Fruit fly (Drosophila melanogaster) whole organism, pupa: ENCODE results near the gene CG9119.

Experiments
- CG12605 ChIP-seq: fragments of 200-800 bp; sonication (Bioruptor generic); IDR thresholded peaks from 2 replicates; pipeline ENCODE4 v1.3.6; 2022; ENCODE audit warnings: missing biosample characterization, missing genetic modification characterization
- CG4496 ChIP-seq: fragments of 200-800 bp; sonication (Bioruptor generic); IDR thresholded peaks from 3 replicates; pipeline ENCODE4 v1.3.6; 2022; ENCODE audit warnings: missing biosample characterization, missing genetic modification characterization
- CG9948 ChIP-seq: fragments of 200-800 bp; sonication (Bioruptor generic); optimal IDR thresholded peaks from 2 replicates; lab custom pipeline; 2018; ENCODE audit warnings: missing biosample characterization, mild to moderate bottlenecking, missing genetic modification characterization, moderate library complexity
- EcR ChIP-seq: fragments of 200-800 bp; sonication (Bioruptor generic); optimal IDR thresholded peaks from 3 replicates; lab custom pipeline; 2019; ENCODE audit warnings: missing biosample characterization, missing genetic modification characterization, mild to moderate bottlenecking, moderate library complexity, missing genetic modification reagents
- gl ChIP-seq: fragments of 200-800 bp; sonication (Bioruptor generic); optimal IDR thresholded peaks from 2 replicates; lab custom pipeline; 2018; ENCODE audit warnings: missing biosample characterization, mild to moderate bottlenecking, missing genetic modification characterization

DNA sequence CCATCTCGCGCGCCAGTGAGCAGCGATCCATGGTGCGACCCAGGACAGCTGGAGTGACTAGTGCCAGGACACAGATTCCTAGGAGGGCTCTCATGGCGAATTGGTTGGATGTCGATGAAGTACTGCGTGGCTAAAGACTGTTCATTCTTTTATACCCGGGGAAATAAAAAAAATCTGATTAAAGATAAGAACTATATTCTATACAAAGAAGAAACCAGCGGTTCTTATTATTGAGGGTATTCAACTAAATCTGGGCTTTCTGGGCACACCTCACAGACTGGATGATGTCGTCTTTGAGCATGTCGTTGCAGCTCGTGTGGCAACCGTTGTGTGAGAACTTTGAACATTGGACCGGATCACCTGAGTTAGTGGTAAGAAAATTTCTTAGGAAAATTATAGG is 9.4 kb downstream of the CG9119 start, which contains the start of gene LysX:
- TF ChIP-seq gl (tag; lab: Kevin White, UChicago): no peak
- TF ChIP-seq EcR (GFP tag; lab: Kevin White, UChicago): no peak
- no peak for TF ChIP-seq CG4496 (GFP tag; lab: Robert Waterston, UW)
- TF ChIP-seq CG12605 (GFP tag; lab: Robert Waterston, UW): no peak
- TF ChIP-seq CG9948 (tag; lab: Kevin White, UChicago): no peak
